Worm (Caenorhabditis elegans) whole organism, L1 larva: Measurements from ENCODE around the gene F19F10.11.

ENCODE experiments used
- C04F5.9 ChIP-seq: sonication (generic microtip); optimal IDR thresholded peaks from 2 replicates; lab custom pipeline; 2016; ENCODE audit warnings: missing genetic modification characterization, missing compliant biosample characterization
- C34B4.2 ChIP-seq: sonication (generic microtip); optimal IDR thresholded peaks from 2 replicates; lab custom pipeline; 2017; ENCODE audit warnings: mild to moderate bottlenecking, missing genetic modification characterization, missing compliant biosample characterization
- F16B12.6 ChIP-seq: fragments of 150-350 bp; optimal IDR thresholded peaks from 2 replicates; lab custom pipeline; 2014; ENCODE audit warnings: missing biosample characterization, missing genetic modification characterization
- Y116A8C.19 ChIP-seq: sonication (generic microtip); optimal IDR thresholded peaks from 2 replicates; lab custom pipeline; 2016; ENCODE audit warnings: missing compliant biosample characterization, missing genetic modification characterization, borderline replicate concordance
- alr-1 ChIP-seq: fragments of 200-800 bp; sonication (Bioruptor generic); optimal IDR thresholded peaks from 2 replicates; lab custom pipeline; 2018; ENCODE audit warnings: borderline replicate concordance, mild to moderate bottlenecking, missing genetic modification characterization, missing compliant biosample characterization
- ama-1 ChIP-seq: fragments of 150-350 bp; optimal IDR thresholded peaks from 2 replicates; lab custom pipeline; 2014
- ceh-63 ChIP-seq: fragments of 200-800 bp; sonication (Bioruptor generic); optimal IDR thresholded peaks from 2 replicates; lab custom pipeline; 2018; ENCODE audit warnings: mild to moderate bottlenecking, missing genetic modification characterization, missing compliant biosample characterization
- ceh-8 ChIP-seq: fragments of 200-800 bp; sonication (Bioruptor generic); optimal IDR thresholded peaks from 2 replicates; lab custom pipeline; 2018; ENCODE audit warnings: mild to moderate bottlenecking, missing genetic modification characterization, moderate library complexity, missing compliant biosample characterization
- ceh-82 ChIP-seq, 3 experiments: fragments of 150-350 bp in 1 of 3; sonication (generic microtip) in 2 of 3; optimal IDR thresholded peaks; 2 replicates each; lab custom pipeline; 2014 to 2017; ENCODE audit warnings: missing biosample characterization in 3 of 3, missing genetic modification characterization in 3 of 3
- ceh-88 ChIP-seq: fragments of 200-800 bp; sonication (Bioruptor generic); IDR thresholded peaks from 2 replicates; pipeline ENCODE4 v1.3.6; 2022; ENCODE audit warnings: missing genetic modification characterization, missing compliant biosample characterization
- ces-1 ChIP-seq: fragments of 150-350 bp; optimal IDR thresholded peaks from 2 replicates; lab custom pipeline; 2014; ENCODE audit warnings: missing biosample characterization, missing genetic modification reagents, missing genetic modification characterization
- efl-1 ChIP-seq, 4 experiments: fragments of 150-350 bp; optimal IDR thresholded peaks in 3 of 4; peaks in 1 of 4; 1 replicate in 1 of 4; 2 replicates in 3 of 4; lab custom pipeline; 2014; ENCODE audit warnings: missing biosample characterization in 2 of 4, missing genetic modification characterization in 2 of 4, missing genetic modification reagents in 2 of 4
- egl-13 ChIP-seq: sonication (generic microtip); optimal IDR thresholded peaks from 2 replicates; lab custom pipeline; 2016; ENCODE audit warnings: missing genotype, missing genetic modification reagents, missing genetic modification characterization, missing compliant biosample characterization
- egl-27 ChIP-seq, 2 experiments: fragments of 150-350 bp in 1 of 2; sonication (generic microtip); optimal IDR thresholded peaks; 3 replicates each; lab custom pipeline; 2017 to 2018; ENCODE audit warnings: missing biosample characterization in 2 of 2, missing genetic modification characterization in 2 of 2, missing genetic modification reagents in 2 of 2
- elt-3 ChIP-seq, 6 experiments: fragments of 150-350 bp in 1 of 6; sonication (generic microtip); optimal IDR thresholded peaks; 2 replicates each; lab custom pipeline; 2017 to 2018; ENCODE audit warnings: missing biosample characterization in 6 of 6, missing genetic modification characterization in 6 of 6, inconsistent platforms in 1 of 6
- ets-5 ChIP-seq: fragments of 200-800 bp; sonication (Bioruptor generic); IDR thresholded peaks from 2 replicates; pipeline ENCODE4 v1.3.6; 2022; ENCODE audit warnings: missing genetic modification characterization, missing compliant biosample characterization
- fos-1 ChIP-seq: fragments of 150-350 bp; optimal IDR thresholded peaks from 2 replicates; lab custom pipeline; 2014; ENCODE audit warnings: missing biosample characterization, missing genetic modification characterization
- hpl-2 ChIP-seq: fragments of 150-350 bp; optimal IDR thresholded peaks from 2 replicates; lab custom pipeline; 2014; ENCODE audit warnings: missing biosample characterization, missing genetic modification reagents, missing genetic modification characterization
- irx-1 ChIP-seq: sonication (generic microtip); optimal IDR thresholded peaks from 2 replicates; lab custom pipeline; 2016; ENCODE audit warnings: missing genetic modification characterization, missing compliant biosample characterization
- isw-1 ChIP-seq: fragments of 200-800 bp; sonication (Bioruptor generic); IDR thresholded peaks from 2 replicates; pipeline ENCODE4 v1.3.6; 2022; ENCODE audit warnings: missing genetic modification characterization, missing compliant biosample characterization
- lin-13 ChIP-seq: fragments of 150-350 bp; optimal IDR thresholded peaks from 2 replicates; lab custom pipeline; 2014; ENCODE audit warnings: missing biosample characterization, missing genetic modification reagents, missing genetic modification characterization
- lin-14 ChIP-seq: fragments of 200-800 bp; sonication (Bioruptor generic); optimal IDR thresholded peaks from 2 replicates; lab custom pipeline; 2018; ENCODE audit warnings: mild to moderate bottlenecking, missing genetic modification characterization, moderate library complexity, missing compliant biosample characterization
- lin-15B ChIP-seq: fragments of 150-350 bp; sonication (generic microtip); optimal IDR thresholded peaks from 3 replicates; lab custom pipeline; 2014; ENCODE audit warnings: missing biosample characterization, missing genetic modification characterization
- lin-35 ChIP-seq, 2 experiments: fragments of 150-350 bp; optimal IDR thresholded peaks; 2 replicates each; lab custom pipeline; 2014; ENCODE audit warnings: missing biosample characterization in 2 of 2, missing genetic modification characterization in 2 of 2, missing genetic modification reagents in 2 of 2
- lin-39 ChIP-seq: fragments of 150-350 bp; optimal IDR thresholded peaks from 2 replicates; lab custom pipeline; 2014; ENCODE audit warnings: missing biosample characterization, missing genetic modification reagents, missing genetic modification characterization
- lsy-2 ChIP-seq, 2 experiments: fragments of 150-350 bp; optimal IDR thresholded peaks; 2 replicates each; lab custom pipeline; 2014; ENCODE audit warnings: missing biosample characterization in 2 of 2, missing genetic modification characterization in 2 of 2
- mab-9 ChIP-seq: fragments of 200-800 bp; sonication (Bioruptor generic); IDR thresholded peaks from 2 replicates; pipeline ENCODE4 v1.3.6; 2022; ENCODE audit warnings: missing genetic modification reagents, missing genetic modification characterization, missing compliant biosample characterization
- mdl-1 ChIP-seq, 2 experiments: fragments of 150-350 bp; optimal IDR thresholded peaks; 2 replicates each; lab custom pipeline; 2014 to 2017; ENCODE audit warnings: missing biosample characterization in 2 of 2, missing genetic modification characterization in 2 of 2, inconsistent platforms in 1 of 2
- mef-2 ChIP-seq: fragments of 150-350 bp; optimal IDR thresholded peaks from 2 replicates; lab custom pipeline; 2014; ENCODE audit warnings: missing biosample characterization, missing genetic modification characterization
- mep-1 ChIP-seq: fragments of 150-350 bp; optimal IDR thresholded peaks from 2 replicates; lab custom pipeline; 2014; ENCODE audit warnings: missing biosample characterization, missing genetic modification characterization
- nhr-11 ChIP-seq: fragments of 150-350 bp; optimal IDR thresholded peaks from 2 replicates; lab custom pipeline; 2014; ENCODE audit warnings: missing biosample characterization, missing genetic modification characterization
- nhr-12 ChIP-seq: sonication (generic microtip); optimal IDR thresholded peaks from 2 replicates; lab custom pipeline; 2017; ENCODE audit warnings: missing biosample characterization, missing genetic modification characterization
- nhr-19 ChIP-seq: fragments of 200-800 bp; sonication (Bioruptor generic); conservative IDR thresholded peaks from 2 replicates; pipeline ENCODE4 v1.3.6; 2022; ENCODE audit warnings: missing genetic modification characterization, missing compliant biosample characterization
- nhr-20 ChIP-seq: sonication (generic microtip); optimal IDR thresholded peaks from 2 replicates; lab custom pipeline; 2016; ENCODE audit warnings: mild to moderate bottlenecking, missing genetic modification characterization, missing compliant biosample characterization
- nhr-71 ChIP-seq: sonication (generic microtip); optimal IDR thresholded peaks from 2 replicates; lab custom pipeline; 2016; ENCODE audit warnings: mild to moderate bottlenecking, missing genetic modification characterization, moderate library complexity, missing compliant biosample characterization
- nhr-77 ChIP-seq: fragments of 150-350 bp; optimal IDR thresholded peaks from 2 replicates; lab custom pipeline; 2014; ENCODE audit warnings: missing biosample characterization, missing genetic modification characterization
- nhr-85 ChIP-seq: sonication (generic microtip); peaks from one replicate; lab custom pipeline; 2016; ENCODE audit warnings: missing genetic modification characterization, inconsistent platforms, missing compliant biosample characterization
- nhr-90 ChIP-seq: sonication (generic microtip); optimal IDR thresholded peaks from 2 replicates; lab custom pipeline; 2016; ENCODE audit warnings: mild to moderate bottlenecking, missing genetic modification characterization, missing compliant biosample characterization; ENCODE audit not compliant: poor library complexity
- pag-3 ChIP-seq: sonication (generic microtip); optimal IDR thresholded peaks from 2 replicates; lab custom pipeline; 2017; ENCODE audit warnings: missing genetic modification characterization, mild to moderate bottlenecking, missing compliant biosample characterization, antibody characterized with exemption, borderline replicate concordance; ENCODE audit not compliant: insufficient read depth
- pax-3 ChIP-seq: fragments of 200-800 bp; sonication (Bioruptor generic); optimal IDR thresholded peaks from 2 replicates; lab custom pipeline; 2018; ENCODE audit warnings: mild to moderate bottlenecking, missing genetic modification characterization, moderate library complexity, missing compliant biosample characterization
- rnt-1 ChIP-seq: sonication (generic microtip); optimal IDR thresholded peaks from 2 replicates; lab custom pipeline; 2016; ENCODE audit warnings: mild to moderate bottlenecking, missing genetic modification characterization, moderate library complexity, missing compliant biosample characterization
- skn-1 ChIP-seq: fragments of 150-350 bp; optimal IDR thresholded peaks from 2 replicates; lab custom pipeline; 2014; ENCODE audit warnings: missing biosample characterization, missing genetic modification characterization
- snpc-4 ChIP-seq: fragments of 150-350 bp; optimal IDR thresholded peaks from 2 replicates; lab custom pipeline; 2014; ENCODE audit warnings: missing biosample characterization, missing genetic modification characterization
- swsn-7 ChIP-seq: sonication (generic microtip); optimal IDR thresholded peaks from 2 replicates; lab custom pipeline; 2016; ENCODE audit warnings: missing genetic modification characterization, missing compliant biosample characterization
- tbx-2 ChIP-seq: sonication (generic microtip); optimal IDR thresholded peaks from 2 replicates; lab custom pipeline; 2016; ENCODE audit warnings: missing genetic modification characterization, missing compliant biosample characterization
- unc-130 ChIP-seq: fragments of 150-350 bp; optimal IDR thresholded peaks from 2 replicates; lab custom pipeline; 2017; ENCODE audit warnings: missing biosample characterization, missing genetic modification characterization, inconsistent platforms
- unc-62 ChIP-seq: fragments of 150-350 bp; optimal IDR thresholded peaks from 2 replicates; lab custom pipeline; 2014; ENCODE audit warnings: missing biosample characterization, missing genetic modification reagents, missing genetic modification characterization
- vab-15 ChIP-seq: sonication (generic microtip); optimal IDR thresholded peaks from 2 replicates; lab custom pipeline; 2017; ENCODE audit warnings: missing genotype, mild to moderate bottlenecking, missing genetic modification characterization, missing compliant biosample characterization
- xbp-1 ChIP-seq: sonication (generic microtip); optimal IDR thresholded peaks from 2 replicates; lab custom pipeline; 2016; ENCODE audit warnings: missing genetic modification characterization, missing compliant biosample characterization
- zag-1 ChIP-seq: fragments of 150-350 bp; optimal IDR thresholded peaks from 2 replicates; lab custom pipeline; 2014; ENCODE audit warnings: missing biosample characterization, missing genetic modification characterization

The F19F10.11 gene

DNA sequence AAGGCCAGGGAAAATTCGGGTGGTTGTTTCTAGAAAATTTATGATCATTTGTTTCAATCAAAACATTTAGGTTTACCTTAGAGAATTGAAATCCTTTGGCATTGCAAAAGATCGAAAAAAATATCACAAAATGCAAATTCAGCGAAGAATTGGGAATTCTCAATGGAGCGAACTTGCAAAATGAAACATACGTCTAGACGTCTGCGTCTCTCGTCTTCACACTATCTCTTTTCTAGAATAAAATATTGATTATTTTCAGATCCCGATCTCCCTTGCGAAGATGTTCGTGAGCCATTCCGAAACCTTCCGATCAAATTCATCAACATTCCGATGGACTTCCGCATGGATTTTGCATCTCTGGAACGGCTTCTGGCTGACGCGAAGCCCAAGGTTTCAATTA lies 7.1 kb downstream of the F19F10.11 start, which contains the start of gene ets-6 (continued):
- TF ChIP-seq ceh-63 (GFP tag; lab: Kevin White, UChicago) = no peak
- TF ChIP-seq ceh-88 (GFP tag; lab: Robert Waterston, UW) = no peak
- TF ChIP-seq pag-3 = no peak
- peak; percentile 55 for TF ChIP-seq xbp-1 (tag; lab: Kevin White, UChicago)
- peak in 2 of 6 experiments; percentile 12 to 34 for TF ChIP-seq elt-3 (tag; optimal IDR thresholded peaks at IDR 0.05; lab: Kevin White, UChicago)
- no peak for TF ChIP-seq unc-62 (GFP tag; lab: Kevin White, UChicago)
- no peak for TF ChIP-seq alr-1 (tag; lab: Kevin White, UChicago)
- peak; percentile 54 for TF ChIP-seq rnt-1
- peak in 2 of 3 experiments; percentile 26 to 27 for TF ChIP-seq ceh-82 (tag; optimal IDR thresholded peaks at IDR 0.05; lab: Kevin White, UChicago)
- TF ChIP-seq nhr-11 (tag; lab: Kevin White, UChicago) = no peak
- no peak for TF ChIP-seq ces-1 (GFP tag; lab: Kevin White, UChicago)
- TF ChIP-seq mep-1 (tag; lab: Kevin White, UChicago) = peak; percentile 72
- TF ChIP-seq C04F5.9 = no peak
- no peak for TF ChIP-seq mef-2
- TF ChIP-seq egl-13 (tag; lab: Kevin White, UChicago) = no peak

DNA sequence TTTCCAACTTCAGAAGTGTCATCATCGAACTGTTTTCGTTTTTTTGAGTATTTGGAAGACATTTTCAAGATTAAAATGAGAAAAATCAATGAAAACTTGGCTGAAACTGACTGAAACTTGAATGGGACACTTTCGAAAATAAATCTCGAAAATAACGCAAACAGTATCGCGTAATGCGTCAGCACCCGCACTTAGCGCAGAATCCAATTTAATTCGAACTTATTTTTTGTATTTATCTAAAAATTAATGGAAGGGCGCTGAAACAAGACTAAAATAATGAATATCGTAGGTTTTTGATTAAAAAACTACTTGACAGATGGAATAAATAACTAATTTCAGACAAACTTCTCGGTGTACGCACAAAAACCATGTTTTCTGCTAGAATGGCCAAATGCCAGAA lies 11.9 kb downstream of the F19F10.11 start, which contains the start of the genes snu-66 and ints-9:
TSS of gene snu-66 (minus strand) at position 108 of the 400 bp plus-strand sequence.
TSS of gene ints-9 (plus strand) at position 240 of the 400 bp plus-strand sequence.
- TF ChIP-seq mdl-1 (tag; optimal IDR thresholded peaks at IDR 0.05; lab: Kevin White, UChicago) = peak in 1 of 2 experiments; percentile 41
- TF ChIP-seq mab-9 = no peak
- TF ChIP-seq ceh-8 = peak; percentile 27
- TF ChIP-seq ets-5 (GFP tag; lab: Robert Waterston, UW) = no peak
- peak; percentile 70 for TF ChIP-seq nhr-19 (GFP tag; lab: Robert Waterston, UW)
- TF ChIP-seq ama-1 (lab: Kevin White, UChicago) = peak; percentile 29
- peak; percentile 72 for TF ChIP-seq xbp-1 (tag; lab: Kevin White, UChicago)
- no peak for TF ChIP-seq pax-3 (tag; lab: Kevin White, UChicago)
- peak; percentile 63 for TF ChIP-seq lin-15B (tag; lab: Kevin White, UChicago)
- peak; percentile 72 for TF ChIP-seq tbx-2 (tag; lab: Kevin White, UChicago)
- TF ChIP-seq lin-13 (GFP tag; lab: Kevin White, UChicago) = peak; percentile 57
- peak; percentile 48 for TF ChIP-seq lin-39 (tag; lab: Kevin White, UChicago)
- TF ChIP-seq lin-35 (GFP tag; optimal IDR thresholded peaks at IDR 0.05; lab: Kevin White, UChicago) = peak; percentile 75 to 85
- peak; percentile 71 for TF ChIP-seq unc-130
- TF ChIP-seq lin-14 (GFP tag; lab: Kevin White, UChicago) = peak; percentile 66
- peak; percentile 36 for TF ChIP-seq F16B12.6 (tag; lab: Kevin White, UChicago)
- peak; percentile 53 for TF ChIP-seq isw-1
- no peak for TF ChIP-seq egl-27 (tag; optimal IDR thresholded peaks at IDR 0.05; lab: Kevin White, UChicago)
- peak; percentile 66 to 81 (median 67) for TF ChIP-seq ceh-82 (tag; optimal IDR thresholded peaks at IDR 0.05; lab: Kevin White, UChicago)
- TF ChIP-seq irx-1 (tag; lab: Kevin White, UChicago) = peak; percentile 46
- TF ChIP-seq nhr-90 (tag; lab: Kevin White, UChicago) = peak; percentile 76
- TF ChIP-seq Y116A8C.19 (tag; lab: Kevin White, UChicago) = no peak
- TF ChIP-seq elt-3 (tag; optimal IDR thresholded peaks at IDR 0.05; lab: Kevin White, UChicago) = peak in 2 of 6 experiments; percentile 23 to 35
- TF ChIP-seq skn-1 (tag; lab: Kevin White, UChicago) = peak; percentile 54
- TF ChIP-seq lsy-2 (tag; optimal IDR thresholded peaks at IDR 0.05; lab: Kevin White, UChicago) = peak; percentile 79 to 80
- peak; percentile 67 to 80 for TF ChIP-seq efl-1 (optimal IDR thresholded peaks at IDR 0.05; lab: Kevin White, UChicago)
- TF ChIP-seq efl-1 (GFP tag; optimal IDR thresholded peaks at IDR 0.05 in 1 of 2; lab: Kevin White, UChicago) = peak; percentile 78 to 96
- TF ChIP-seq vab-15 (tag; lab: Kevin White, UChicago) = no peak
- TF ChIP-seq mep-1 (tag; lab: Kevin White, UChicago) = peak; percentile 87
- no peak for TF ChIP-seq mef-2
- peak; percentile 10 for TF ChIP-seq nhr-77 (tag; lab: Kevin White, UChicago)
- peak; percentile 41 for TF ChIP-seq snpc-4 (tag; lab: Kevin White, UChicago)
- TF ChIP-seq hpl-2 = no peak
- TF ChIP-seq nhr-12 (tag; lab: Kevin White, UChicago) = no peak
- peak; percentile 81 for TF ChIP-seq nhr-85 (tag; lab: Kevin White, UChicago)
- no peak for TF ChIP-seq C34B4.2 (tag; lab: Kevin White, UChicago)
- TF ChIP-seq nhr-11 (tag; lab: Kevin White, UChicago) = no peak
- TF ChIP-seq nhr-20 = peak; percentile 77
- TF ChIP-seq zag-1 (tag; lab: Kevin White, UChicago) = no peak
- TF ChIP-seq nhr-71 (tag; lab: Kevin White, UChicago) = peak; percentile 84
- TF ChIP-seq fos-1 (tag; lab: Kevin White, UChicago) = peak; percentile 34
- peak; percentile 80 for TF ChIP-seq swsn-7 (tag; lab: Kevin White, UChicago)
